Worm (Caenorhabditis elegans) whole organism, L4/young adult: ENCODE results near the gene dlat-1.

ENCODE experiments used
- dao-5 ChIP-seq: sonication (generic microtip); optimal IDR thresholded peaks from 2 replicates; lab custom pipeline; 2016; ENCODE audit warnings: missing genotype, missing genetic modification characterization, moderate library complexity, missing compliant biosample characterization
- him-1 ChIP-seq: sonication (generic microtip); optimal IDR thresholded peaks from 2 replicates; lab custom pipeline; 2016; ENCODE audit warnings: missing genotype, missing genetic modification reagents, missing genetic modification characterization, missing compliant biosample characterization

DNA sequence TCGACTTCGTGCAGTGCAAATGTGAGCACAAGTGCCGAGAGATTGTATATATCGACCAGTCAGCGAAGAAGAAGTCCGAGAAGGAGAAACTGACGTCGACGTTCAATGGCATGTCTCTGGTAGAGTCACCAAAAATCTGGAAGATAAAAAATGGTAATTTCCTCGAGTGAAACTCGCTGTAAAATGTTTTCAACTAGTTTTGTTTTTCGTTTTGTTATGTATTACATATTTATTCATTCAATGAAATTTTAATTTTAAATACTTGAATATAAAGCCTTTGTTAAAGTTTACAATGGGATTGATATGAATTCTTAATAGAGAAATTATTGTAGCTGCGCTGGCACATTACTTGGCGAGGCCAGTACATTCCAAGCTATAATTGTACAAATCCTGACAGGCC lies 27.2 kb downstream of the dlat-1 start:
- TF ChIP-seq dao-5 (tag; lab: Kevin White, UChicago) (no peak), him-1 (tag; lab: Kevin White, UChicago) (no peak)
